Fruit fly (Drosophila melanogaster) S2 (cell line): Measurements from ENCODE around the gene GstD11.

Source experiments
- CG8478 ChIP-seq: fragments of >200 bp; optimal IDR thresholded peaks from 2 replicates; lab custom pipeline; 2018
- CTCF ChIP-seq, 2 experiments: fragments of >200 bp; optimal IDR thresholded peaks; 2 replicates each; lab custom pipeline; 2018

DNA sequence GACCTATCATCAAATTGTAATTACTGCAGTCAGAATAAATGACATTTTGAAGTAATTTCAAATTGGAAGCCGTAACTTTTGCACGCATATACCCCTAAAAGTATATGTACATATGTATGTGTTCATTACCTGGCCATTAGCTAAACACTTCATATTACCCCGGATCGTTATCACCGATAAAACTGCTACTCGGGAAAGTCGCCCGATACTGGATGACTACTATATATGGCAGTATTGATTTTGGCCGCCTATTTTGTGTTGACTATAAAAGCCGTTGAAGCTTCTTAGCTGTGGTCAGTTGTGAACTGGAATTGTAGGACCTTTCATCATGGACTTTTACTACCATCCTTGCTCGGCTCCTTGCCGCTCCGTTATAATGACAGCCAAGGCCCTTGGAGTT, 3.4 kb upstream of the GstD11 start, which contains the start of gene GstD8:
- TF ChIP-seq CTCF (optimal IDR thresholded peaks at IDR 0.05; lab: Kevin White, UChicago) (no peak), CG8478 (lab: Kevin White, UChicago) (no peak)
